Fruit fly (Drosophila melanogaster) whole organism, wandering third instar larva: Measurements from ENCODE around the gene kek1.

ENCODE experiments used
- Abd-B ChIP-seq: fragments of >200 bp; optimal IDR thresholded peaks from 2 replicates; lab custom pipeline; 2017; ENCODE audit warnings: missing biosample characterization, missing genetic modification characterization
- CG32264 ChIP-seq: fragments of 200-800 bp; sonication (Bioruptor generic); optimal IDR thresholded peaks from 2 replicates; lab custom pipeline; 2016; ENCODE audit warnings: missing biosample characterization, missing genetic modification characterization
- CG9705 ChIP-seq: fragments of 200-800 bp; sonication (Bioruptor generic); optimal IDR thresholded peaks from 2 replicates; lab custom pipeline; 2018; ENCODE audit warnings: missing biosample characterization, mild to moderate bottlenecking, missing genetic modification characterization
- Dfd ChIP-seq: fragments of >200 bp; optimal IDR thresholded peaks from 2 replicates; lab custom pipeline; 2017; ENCODE audit warnings: missing biosample characterization, missing genetic modification characterization
- Dif ChIP-seq: fragments of 200-275, 200-300 bp; sonication (Bioruptor generic); optimal IDR thresholded peaks from 2 replicates; lab custom pipeline; 2018; ENCODE audit warnings: missing biosample characterization, missing genetic modification characterization; ENCODE audit not compliant: partially characterized antibody
- GATAd ChIP-seq: sonication (Bioruptor generic); optimal IDR thresholded peaks from 2 replicates; lab custom pipeline; 2016; ENCODE audit warnings: missing biosample characterization, missing genetic modification characterization
- HLH106 ChIP-seq: fragments of 200-800 bp; optimal IDR thresholded peaks from 3 replicates; lab custom pipeline; 2019; ENCODE audit warnings: missing biosample characterization, mild to moderate bottlenecking, missing genetic modification characterization, moderate library complexity
- Hnf4 ChIP-seq: fragments of 200-800 bp; sonication (Bioruptor generic); optimal IDR thresholded peaks from 2 replicates; lab custom pipeline; 2016; ENCODE audit warnings: missing biosample characterization, mild to moderate bottlenecking, missing genetic modification characterization
- Hr78 ChIP-seq: fragments of >200 bp; optimal IDR thresholded peaks from 2 replicates; lab custom pipeline; 2017; ENCODE audit warnings: missing biosample characterization, missing genetic modification characterization
- Mio ChIP-seq: sonication (Bioruptor generic); optimal IDR thresholded peaks from 2 replicates; lab custom pipeline; 2016; ENCODE audit warnings: missing biosample characterization, missing genetic modification characterization
- Myc ChIP-seq: fragments of >200 bp; optimal IDR thresholded peaks from 2 replicates; lab custom pipeline; 2017
- N ChIP-seq: fragments of >200 bp; optimal IDR thresholded peaks from 2 replicates; lab custom pipeline; 2018; ENCODE audit warnings: missing biosample characterization, missing external identifiers, missing genetic modification characterization
- OdsH ChIP-seq: fragments of 200-800 bp; sonication (Bioruptor generic); optimal IDR thresholded peaks from 2 replicates; lab custom pipeline; 2016; ENCODE audit warnings: missing biosample characterization, mild to moderate bottlenecking, missing genetic modification characterization
- Rel ChIP-seq, 2 experiments: fragments of 200-800 bp; sonication (Bioruptor generic) in 1 of 2; optimal IDR thresholded peaks; 2 replicates in 1 of 2; 3 replicates in 1 of 2; lab custom pipeline; 2016 to 2019; ENCODE audit warnings: mild to moderate bottlenecking in 2 of 2, missing biosample characterization in 2 of 2, missing genetic modification characterization in 2 of 2, moderate library complexity in 1 of 2
- Sp1 ChIP-seq: fragments of 200-800 bp; sonication (Bioruptor generic); optimal IDR thresholded peaks from 3 replicates; lab custom pipeline; 2019; ENCODE audit warnings: missing biosample characterization, mild to moderate bottlenecking, missing genetic modification characterization, moderate library complexity
- Vsx2 ChIP-seq: fragments of 200-300, 225-300 bp; sonication (Bioruptor generic); optimal IDR thresholded peaks from 2 replicates; lab custom pipeline; 2018; ENCODE audit warnings: missing biosample characterization, missing genetic modification characterization; ENCODE audit not compliant: partially characterized antibody
- dl ChIP-seq, 2 experiments: fragments of 175-275, 200-275 bp in 1 of 2; fragments of 200-275 bp in 1 of 2; sonication (Bioruptor generic); optimal IDR thresholded peaks; lab custom pipeline; 2018; ENCODE audit warnings: mild to moderate bottlenecking in 2 of 2, missing biosample characterization in 2 of 2, missing genetic modification characterization in 2 of 2, moderate library complexity in 2 of 2; ENCODE audit not compliant: partially characterized antibody in 2 of 2, insufficient read depth in 1 of 2
- dmrt93B ChIP-seq: fragments of 200-800 bp; sonication (Bioruptor generic); optimal IDR thresholded peaks from 2 replicates; lab custom pipeline; 2018; ENCODE audit warnings: missing biosample characterization, mild to moderate bottlenecking, missing genetic modification characterization
- dsf ChIP-seq: sonication (Bioruptor generic); optimal IDR thresholded peaks from 2 replicates; lab custom pipeline; 2016; ENCODE audit warnings: missing biosample characterization, missing genetic modification characterization, borderline replicate concordance
- ey ChIP-seq: fragments of 200-800 bp; sonication (Bioruptor generic); optimal IDR thresholded peaks from 2 replicates; lab custom pipeline; 2016; ENCODE audit warnings: missing biosample characterization, missing genetic modification characterization
- foxo ChIP-seq, 2 experiments: fragments of 200-800 bp; sonication (Bioruptor generic); optimal IDR thresholded peaks; 2 replicates in 1 of 2; 3 replicates in 1 of 2; lab custom pipeline; 2016 to 2017; ENCODE audit warnings: missing biosample characterization in 2 of 2, missing genetic modification characterization in 2 of 2
- fru ChIP-seq: fragments of 200-800 bp; sonication (Bioruptor generic); optimal IDR thresholded peaks from 3 replicates; lab custom pipeline; 2016; ENCODE audit warnings: missing biosample characterization, mild to moderate bottlenecking, missing genetic modification characterization
- h ChIP-seq: fragments of 200-800 bp; sonication (Bioruptor generic); optimal IDR thresholded peaks from 3 replicates; lab custom pipeline; 2016; ENCODE audit warnings: missing biosample characterization, mild to moderate bottlenecking, missing genetic modification characterization
- jim ChIP-seq: fragments of 175-275, 200-325 bp; sonication (Bioruptor generic); optimal IDR thresholded peaks from 2 replicates; lab custom pipeline; 2016; ENCODE audit warnings: missing biosample characterization, mild to moderate bottlenecking, missing genetic modification characterization
- lola ChIP-seq: fragments of >200 bp; optimal IDR thresholded peaks from 2 replicates; lab custom pipeline; 2017; ENCODE audit warnings: missing biosample characterization, missing genetic modification characterization
- pan ChIP-seq: fragments of >200 bp; optimal IDR thresholded peaks from 2 replicates; lab custom pipeline; 2017
- psq ChIP-seq: fragments of 200-800 bp; sonication (Bioruptor generic); optimal IDR thresholded peaks from 3 replicates; lab custom pipeline; 2017; ENCODE audit warnings: missing biosample characterization, mild to moderate bottlenecking, missing genetic modification characterization, moderate library complexity
- rgr ChIP-seq: fragments of 200-800 bp; sonication (Bioruptor generic); optimal IDR thresholded peaks from 3 replicates; lab custom pipeline; 2016; ENCODE audit warnings: missing biosample characterization, mild to moderate bottlenecking, missing genetic modification characterization
- sv ChIP-seq: fragments of 200-800 bp; sonication (Bioruptor generic); optimal IDR thresholded peaks from 3 replicates; lab custom pipeline; 2016; ENCODE audit warnings: missing biosample characterization, missing genetic modification characterization
- tai ChIP-seq: sonication (Bioruptor generic); optimal IDR thresholded peaks from 2 replicates; lab custom pipeline; 2016; ENCODE audit warnings: missing biosample characterization, missing genetic modification characterization
- usp ChIP-seq: fragments of >200 bp; optimal IDR thresholded peaks from 2 replicates; lab custom pipeline; 2017; ENCODE audit warnings: missing biosample characterization, missing genetic modification characterization
- woc ChIP-seq: sonication (Bioruptor generic); optimal IDR thresholded peaks from 2 replicates; lab custom pipeline; 2016; ENCODE audit warnings: missing biosample characterization, mild to moderate bottlenecking, missing genetic modification characterization

kek1 gene

DNA sequence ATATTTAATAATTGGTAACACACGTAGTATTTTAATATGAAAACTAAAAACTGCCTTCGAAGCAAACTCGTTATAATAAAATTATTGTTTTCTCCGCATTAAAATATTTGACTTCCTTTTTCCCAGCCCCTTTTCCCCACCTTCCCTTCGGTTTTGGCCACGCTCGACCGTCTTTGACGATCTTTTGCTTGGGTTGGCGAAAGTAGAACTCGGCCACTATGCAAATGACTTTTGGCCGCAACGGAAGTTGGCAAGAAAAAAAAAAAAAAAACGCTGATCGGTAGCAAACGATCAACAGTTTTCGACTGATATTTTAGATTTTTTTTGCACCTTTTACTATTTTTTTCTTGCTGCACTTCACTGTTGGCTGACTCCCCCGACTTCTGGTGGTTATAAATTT is 2.8 kb upstream of the kek1 start:
- TF ChIP-seq usp (GFP tag; lab: Kevin White, UChicago) (no peak), CG32264 (GFP tag; lab: Kevin White, UChicago) (no peak), dl (GFP tag; optimal IDR thresholded peaks at IDR 0.05; lab: Kevin White, UChicago; ENCODE audit: insufficient read depth in 1 of 2, partially characterized antibody in 2 of 2) (no peak), GATAd (GFP tag; lab: Kevin White, UChicago) (no peak), psq (GFP tag; lab: Kevin White, UChicago) (no peak), lola (GFP tag; lab: Kevin White, UChicago) (no peak)

DNA sequence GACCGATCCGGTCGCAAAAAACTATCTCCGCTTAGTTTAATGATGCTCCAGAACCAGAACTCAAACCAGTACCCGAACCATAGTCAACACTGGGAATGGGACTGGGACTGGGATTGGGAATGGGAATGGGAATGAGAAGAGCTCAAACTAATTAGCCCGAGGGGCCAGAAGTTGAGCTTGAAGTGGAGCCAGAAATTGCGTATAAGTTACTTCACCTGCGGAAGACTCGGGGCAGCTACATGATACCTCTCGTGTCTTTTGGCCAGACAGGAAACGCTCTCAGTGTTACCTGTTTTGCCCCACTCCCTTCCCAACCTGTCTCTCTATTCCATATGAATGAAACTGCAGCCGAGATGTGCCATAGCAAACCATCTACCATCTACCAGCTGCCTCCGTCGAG is 1.6 kb upstream of the kek1 start:
- TF ChIP-seq h (GFP tag; lab: Kevin White, UChicago) (no peak), Vsx2 (GFP tag; lab: Kevin White, UChicago) (peak; percentile 83), CG9705 (GFP tag; lab: Kevin White, UChicago) (no peak), N (GFP tag; lab: Kevin White, UChicago) (no peak), Dif (peak; percentile 63), sv (GFP tag; lab: Kevin White, UChicago) (no peak), Myc (lab: Kevin White, UChicago) (no peak), ey (GFP tag; lab: Kevin White, UChicago) (no peak), pan (no peak), woc (no peak), HLH106 (no peak), fru (GFP tag; lab: Kevin White, UChicago) (no peak), Rel (GFP tag; optimal IDR thresholded peaks at IDR 0.05; lab: Kevin White, UChicago) (no peak), Rel (tag; optimal IDR thresholded peaks at IDR 0.05; lab: Kevin White, UChicago) (no peak), Mio (GFP tag; lab: Kevin White, UChicago) (no peak), Hnf4 (GFP tag; lab: Kevin White, UChicago) (no peak), Hr78 (GFP tag; lab: Kevin White, UChicago) (no peak)

DNA sequence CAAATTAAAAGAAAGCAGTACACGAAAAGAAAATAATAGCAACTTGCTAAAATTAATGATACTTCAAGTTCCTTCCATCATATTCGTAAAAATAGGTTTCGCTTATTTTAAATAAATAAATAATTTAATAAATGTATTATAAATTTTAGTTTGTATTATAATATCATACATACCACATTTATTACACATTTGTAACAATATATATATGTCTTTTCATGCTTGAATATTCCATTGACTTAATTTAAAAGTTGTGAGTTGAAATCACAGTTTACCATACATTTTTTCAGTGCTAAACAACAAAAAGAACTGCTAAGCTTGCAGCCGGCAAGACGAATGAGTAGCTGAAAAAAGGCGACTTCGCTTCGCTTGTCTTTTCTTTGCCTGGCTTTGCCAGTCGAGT is 1.0 kb upstream of the kek1 start:
- TF ChIP-seq Rel (GFP tag; optimal IDR thresholded peaks at IDR 0.05; lab: Kevin White, UChicago) (no peak), Rel (tag; optimal IDR thresholded peaks at IDR 0.05; lab: Kevin White, UChicago) (peak; percentile 16), CG32264 (GFP tag; lab: Kevin White, UChicago) (no peak), h (GFP tag; lab: Kevin White, UChicago) (peak; percentile 3), CG9705 (GFP tag; lab: Kevin White, UChicago) (peak; percentile 9), N (GFP tag; lab: Kevin White, UChicago) (no peak), jim (GFP tag; lab: Kevin White, UChicago) (no peak), OdsH (peak; percentile 76), HLH106 (peak; percentile 86), Hnf4 (GFP tag; lab: Kevin White, UChicago) (peak; percentile 12), Abd-B (no peak), tai (GFP tag; lab: Kevin White, UChicago) (no peak), psq (GFP tag; lab: Kevin White, UChicago) (peak; percentile 86), rgr (GFP tag; lab: Kevin White, UChicago) (peak; percentile 70), Dfd (peak; percentile 1), ey (GFP tag; lab: Kevin White, UChicago) (peak; percentile 13), woc (peak; percentile 4), fru (GFP tag; lab: Kevin White, UChicago) (peak; percentile 29), foxo (GFP tag; optimal IDR thresholded peaks at IDR 0.05; lab: Kevin White, UChicago) (peak in 1 of 2 experiments; percentile 75), Sp1 (GFP tag; lab: Kevin White, UChicago) (peak; percentile 87), dmrt93B (GFP tag; lab: Kevin White, UChicago) (peak; percentile 62)

DNA sequence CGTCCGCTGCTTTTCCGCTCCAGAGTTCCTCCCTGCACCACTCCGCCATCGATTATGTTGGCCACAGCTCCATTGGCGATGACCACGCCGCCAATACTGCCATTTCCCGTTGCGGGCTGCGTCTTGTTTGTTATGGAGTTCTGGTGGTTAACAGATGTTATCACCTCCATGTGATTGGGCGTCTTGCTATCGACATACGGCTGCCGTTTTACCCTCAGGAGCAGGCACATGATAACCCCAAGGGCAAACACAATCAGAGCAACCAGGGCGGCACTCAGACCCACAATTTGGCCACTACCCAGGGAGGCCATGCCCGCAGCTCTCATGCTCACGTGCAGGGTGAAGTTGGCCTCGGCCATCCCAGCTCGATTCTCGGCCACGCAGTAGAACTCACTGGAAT is 2.5 kb downstream of the kek1 start:
- no peak for TF ChIP-seq N (GFP tag; lab: Kevin White, UChicago)

DNA sequence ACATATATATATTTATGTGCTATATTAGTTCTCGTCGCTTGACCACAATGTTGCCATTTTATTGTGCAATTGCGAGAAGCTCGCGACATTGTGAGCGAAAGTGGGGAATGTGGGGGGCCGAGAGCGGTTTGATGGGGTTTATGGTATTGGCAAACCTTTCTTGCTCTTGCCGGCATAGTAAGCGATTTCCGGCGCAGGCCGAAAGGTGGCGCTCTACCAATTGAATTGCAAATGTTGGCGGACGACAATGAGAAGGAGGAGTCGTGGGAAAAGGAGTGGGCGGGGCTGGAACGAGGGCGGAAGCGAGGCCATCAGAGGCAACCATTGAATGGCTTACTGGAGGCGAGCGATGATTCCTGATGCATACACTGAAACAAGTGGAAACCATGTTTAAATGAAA is 19.1 kb downstream of the kek1 start:
- TF ChIP-seq Hr78 (GFP tag; lab: Kevin White, UChicago) = no peak
- TF ChIP-seq ey (GFP tag; lab: Kevin White, UChicago) = no peak
- TF ChIP-seq dsf (GFP tag; lab: Kevin White, UChicago) = no peak
- TF ChIP-seq usp (GFP tag; lab: Kevin White, UChicago) = no peak
- TF ChIP-seq h (GFP tag; lab: Kevin White, UChicago) = no peak
- no peak for TF ChIP-seq GATAd (GFP tag; lab: Kevin White, UChicago)
- no peak for TF ChIP-seq Myc (lab: Kevin White, UChicago)
- TF ChIP-seq Abd-B = no peak
- no peak for TF ChIP-seq Sp1 (GFP tag; lab: Kevin White, UChicago)
- no peak for TF ChIP-seq Hnf4 (GFP tag; lab: Kevin White, UChicago)
- TF ChIP-seq N (GFP tag; lab: Kevin White, UChicago) = no peak
- TF ChIP-seq lola (GFP tag; lab: Kevin White, UChicago) = no peak
